ENCODE assay signal across 1 fruit fly cellular context in genomic region chr3R:11435537-11436234, dm6.
TF ChIP-seq lines count a peak whose summit lies in the region.

TSS of gene Exd2 (minus strand) at chr3R:11435703.
TSS of gene CG5281 (plus strand) at chr3R:11435850.

TF ChIP-seq in whole organism, embryonic, 481 proteins besides CTCF, POLR2A, EP300 and RAD21 (continued from another document):
- peak; percentile 47 for TF ChIP-seq Dad (GFP tag; optimal IDR thresholded peaks at IDR 0.05; lab: Kevin White, UChicago)
- no peak for TF ChIP-seq luna (GFP tag; optimal IDR thresholded peaks at IDR 0.05; lab: Kevin White, UChicago)
- TF ChIP-seq bab2 (GFP tag; optimal IDR thresholded peaks at IDR 0.05; lab: Kevin White, UChicago), result peak; percentile 40
- TF ChIP-seq fu2 (GFP tag; optimal IDR thresholded peaks at IDR 0.05; lab: Kevin White, UChicago), result peak; percentile 1
